Fruit fly (Drosophila melanogaster) whole organism, prepupa: ENCODE measurements around the gene ocn.

Experiments used
- CG3919 ChIP-seq: fragments of 200-800 bp; sonication (Bioruptor generic); optimal IDR thresholded peaks from 3 replicates; lab custom pipeline; 2016; ENCODE audit warnings: missing biosample characterization, missing genetic modification characterization
- CG4318 ChIP-seq: fragments of 200-800 bp; sonication (Bioruptor generic); optimal IDR thresholded peaks from 3 replicates; lab custom pipeline; 2017; ENCODE audit warnings: missing biosample characterization, mild to moderate bottlenecking, missing genetic modification characterization

DNA sequence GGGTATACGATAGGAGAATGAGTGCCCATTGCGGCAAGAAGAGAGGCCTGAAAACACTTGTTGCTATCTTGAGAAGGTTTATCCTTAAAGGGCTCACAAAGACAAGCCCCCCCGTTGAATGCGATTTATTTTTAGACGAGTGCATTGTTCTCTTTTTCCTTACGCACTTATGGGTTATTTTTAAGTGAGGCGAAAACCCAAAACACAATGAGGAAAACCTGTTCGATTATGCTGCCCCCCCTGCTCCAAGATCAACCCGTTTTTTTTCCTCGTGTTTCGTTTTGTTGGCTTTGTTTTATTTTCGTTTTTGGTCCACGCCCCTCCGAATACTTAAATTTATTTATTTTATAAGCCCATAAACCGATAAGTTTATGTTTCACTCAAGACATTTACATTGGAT is 22.4 kb upstream of the ocn start:
- TF ChIP-seq CG4318 (no peak), CG3919 (GFP tag; lab: Kevin White, UChicago) (no peak)
